Fruit fly (Drosophila melanogaster): ENCODE results near the gene Trs33.

dm6 chr3R:15375470-15375869 lies 24.7 kb upstream of the Trs33 start:
- TF ChIP-seq psq (optimal IDR thresholded peaks at IDR 0.05) (no peak), ttk (optimal IDR thresholded peaks at IDR 0.05) (no peak), insv (optimal IDR thresholded peaks at IDR 0.05) (no peak), h (optimal IDR thresholded peaks at IDR 0.05) (no peak), Sin3A (optimal IDR thresholded peaks at IDR 0.05) (no peak), Myc (optimal IDR thresholded peaks at IDR 0.05) (no peak)

Data from Kc167 (cell line).